Worm (Caenorhabditis elegans) whole organism, young adult: ENCODE data around the gene Y43F8C.15.
A peak's percentile ranks its signal among the peaks of the same experiment; 100 is the strongest.

Source experiments
- B0019.2 ChIP-seq: fragments of 200-800 bp; sonication (Bioruptor generic); conservative IDR thresholded peaks from 2 replicates; pipeline ENCODE4 v1.3.6; 2022; ENCODE audit warnings: missing genetic modification reagents, missing genetic modification characterization, missing compliant biosample characterization
- B0035.1 ChIP-seq: sonication (generic microtip); optimal IDR thresholded peaks from 2 replicates; lab custom pipeline; 2016; ENCODE audit warnings: missing genetic modification characterization, mild to moderate bottlenecking, missing compliant biosample characterization, missing genotype, missing genetic modification reagents
- B0336.3 ChIP-seq: fragments of 200-800 bp; sonication (Bioruptor generic); IDR thresholded peaks from 2 replicates; pipeline ENCODE4 v1.3.6; 2022; ENCODE audit warnings: missing genetic modification characterization, missing compliant biosample characterization
- C06A6.2 ChIP-seq: fragments of 200-800 bp; sonication (Bioruptor generic); conservative IDR thresholded peaks from 2 replicates; pipeline ENCODE4 v1.3.6; 2022; ENCODE audit warnings: missing genetic modification characterization, missing compliant biosample characterization
- C17E4.6 ChIP-seq: fragments of 200-800 bp; sonication (Bioruptor generic); IDR thresholded peaks from 2 replicates; pipeline ENCODE4 v1.3.6; 2022; ENCODE audit warnings: missing genetic modification reagents, missing genetic modification characterization, missing compliant biosample characterization
- F33H1.4 ChIP-seq: fragments of 200-800 bp; sonication (Bioruptor generic); IDR thresholded peaks from 2 replicates; pipeline ENCODE4 v1.3.6; 2022; ENCODE audit warnings: missing genetic modification reagents, missing genetic modification characterization, missing compliant biosample characterization
- F37B4.10 ChIP-seq: fragments of 200-800 bp; sonication (Bioruptor generic); IDR thresholded peaks from 2 replicates; pipeline ENCODE4 v1.3.6; 2022; ENCODE audit warnings: missing genetic modification characterization, missing compliant biosample characterization
- F39B2.1 ChIP-seq: fragments of 200-800 bp; sonication (Bioruptor generic); IDR thresholded peaks from 2 replicates; pipeline ENCODE4 v1.3.6; 2022; ENCODE audit warnings: missing genetic modification reagents, missing genetic modification characterization, missing compliant biosample characterization
- F57C9.4 ChIP-seq: sonication (generic microtip); optimal IDR thresholded peaks from 2 replicates; lab custom pipeline; 2017; ENCODE audit warnings: mild to moderate bottlenecking, missing genetic modification characterization, missing compliant biosample characterization
- T07F8.4 ChIP-seq: sonication (generic microtip); optimal IDR thresholded peaks from 2 replicates; lab custom pipeline; 2016; ENCODE audit warnings: mild to moderate bottlenecking, missing genetic modification characterization, moderate library complexity, missing compliant biosample characterization
- Y53F4B.3 ChIP-seq: fragments of 200-800 bp; sonication (Bioruptor generic); IDR thresholded peaks from 2 replicates; pipeline ENCODE4 v1.3.6; 2022; ENCODE audit warnings: missing genetic modification reagents, missing genetic modification characterization, missing compliant biosample characterization
- Y67H2A.10 ChIP-seq: fragments of 200-800 bp; sonication (Bioruptor generic); conservative IDR thresholded peaks from 2 replicates; pipeline ENCODE4 v1.3.6; 2022; ENCODE audit warnings: missing genetic modification reagents, missing genetic modification characterization, missing compliant biosample characterization
- Y95B8A.8 ChIP-seq: fragments of 200-800 bp; sonication (Bioruptor generic); IDR thresholded peaks from 2 replicates; pipeline ENCODE4 v1.3.6; 2022; ENCODE audit warnings: missing genetic modification reagents, missing genetic modification characterization, missing compliant biosample characterization
- akir-1 ChIP-seq: fragments of 200-800 bp; sonication (Bioruptor generic); optimal IDR thresholded peaks from 2 replicates; lab custom pipeline; 2018; ENCODE audit warnings: mild to moderate bottlenecking, missing genetic modification characterization, moderate library complexity, missing compliant biosample characterization
- ama-1 ChIP-seq, 3 experiments: fragments of 150-350 bp in 1 of 3; sonication (generic microtip) in 2 of 3; optimal IDR thresholded peaks; 2 replicates each; lab custom pipeline; 2014 to 2018; ENCODE audit warnings: missing biosample characterization in 2 of 3, missing genetic modification characterization in 2 of 3, missing genetic modification reagents in 2 of 3
- aptf-3 ChIP-seq: fragments of 200-800 bp; sonication (Bioruptor generic); IDR thresholded peaks from 2 replicates; pipeline ENCODE4 v1.3.6; 2022; ENCODE audit warnings: missing genetic modification characterization, missing compliant biosample characterization
- atf-7 ChIP-seq: sonication (generic microtip); optimal IDR thresholded peaks from 2 replicates; lab custom pipeline; 2017; ENCODE audit warnings: mild to moderate bottlenecking, missing genetic modification characterization, missing compliant biosample characterization
- attf-3 ChIP-seq: fragments of 200-800 bp; sonication (Bioruptor generic); conservative IDR thresholded peaks from 2 replicates; pipeline ENCODE4 v1.3.6; 2022; ENCODE audit warnings: missing genetic modification reagents, missing genetic modification characterization, missing compliant biosample characterization
- bed-2 ChIP-seq: fragments of 200-800 bp; sonication (Bioruptor generic); IDR thresholded peaks from 2 replicates; pipeline ENCODE4 v1.3.6; 2022; ENCODE audit warnings: missing genetic modification reagents, missing genetic modification characterization, missing compliant biosample characterization
- cebp-2 ChIP-seq: fragments of 200-800 bp; sonication (Bioruptor generic); IDR thresholded peaks from 2 replicates; pipeline ENCODE4 v1.3.6; 2022; ENCODE audit warnings: missing genetic modification characterization, missing compliant biosample characterization
- ceh-40 ChIP-seq: fragments of 200-800 bp; sonication (Bioruptor generic); IDR thresholded peaks from 2 replicates; pipeline ENCODE4 v1.3.6; 2022; ENCODE audit warnings: missing genetic modification characterization, missing compliant biosample characterization
- ceh-58 ChIP-seq: fragments of 200-800 bp; sonication (Bioruptor generic); IDR thresholded peaks from 2 replicates; pipeline ENCODE4 v1.3.6; 2022; ENCODE audit warnings: missing genetic modification characterization, missing compliant biosample characterization
- chd-7 ChIP-seq: sonication (generic microtip); optimal IDR thresholded peaks from 2 replicates; lab custom pipeline; 2016; ENCODE audit warnings: mild to moderate bottlenecking, missing genetic modification characterization, moderate library complexity, missing compliant biosample characterization
- efl-1 ChIP-seq: fragments of 150-350 bp; optimal IDR thresholded peaks from 2 replicates; lab custom pipeline; 2014; ENCODE audit warnings: missing biosample characterization, missing genetic modification reagents, missing genetic modification characterization
- egrh-3 ChIP-seq: fragments of 200-800 bp; sonication (Bioruptor generic); IDR thresholded peaks from 2 replicates; pipeline ENCODE4 v1.3.6; 2022; ENCODE audit warnings: missing genetic modification reagents, missing genetic modification characterization, missing compliant biosample characterization
- ekl-4 ChIP-seq: fragments of 200-800 bp; sonication (Bioruptor generic); IDR thresholded peaks from 2 replicates; pipeline ENCODE4 v1.3.6; 2022; ENCODE audit warnings: missing genetic modification reagents, missing genetic modification characterization, missing compliant biosample characterization
- hlh-26 ChIP-seq: fragments of 200-800 bp; sonication (Bioruptor generic); conservative IDR thresholded peaks from 2 replicates; pipeline ENCODE4 v1.3.6; 2022; ENCODE audit warnings: missing genetic modification reagents, missing genetic modification characterization, missing compliant biosample characterization
- hsf-1 ChIP-seq: fragments of 200-800 bp; sonication (Bioruptor generic); IDR thresholded peaks from 2 replicates; pipeline ENCODE4 v1.3.6; 2022; ENCODE audit warnings: missing genetic modification reagents, missing genetic modification characterization, missing compliant biosample characterization
- let-526 ChIP-seq: fragments of 200-800 bp; sonication (Bioruptor generic); IDR thresholded peaks from 2 replicates; pipeline ENCODE4 v1.3.6; 2022; ENCODE audit warnings: missing genetic modification reagents, missing genetic modification characterization, missing compliant biosample characterization
- lin-26 ChIP-seq: fragments of 200-800 bp; sonication (Bioruptor generic); IDR thresholded peaks from 2 replicates; pipeline ENCODE4 v1.3.6; 2022; ENCODE audit warnings: missing genetic modification reagents, missing genetic modification characterization, missing compliant biosample characterization
- lin-35 ChIP-seq, 3 experiments: fragments of 150-350 bp in 2 of 3; sonication (generic microtip) in 1 of 3; optimal IDR thresholded peaks; 2 replicates each; lab custom pipeline; 2014 to 2018; ENCODE audit warnings: missing biosample characterization in 3 of 3, missing genetic modification characterization in 3 of 3, missing genetic modification reagents in 3 of 3
- lin-40 ChIP-seq: sonication (generic microtip); optimal IDR thresholded peaks from 2 replicates; lab custom pipeline; 2016; ENCODE audit warnings: missing genetic modification characterization, mild to moderate bottlenecking, missing compliant biosample characterization, missing genotype, missing genetic modification reagents
- lsl-1 ChIP-seq: fragments of 200-800 bp; sonication (Bioruptor generic); optimal IDR thresholded peaks from 2 replicates; lab custom pipeline; 2018; ENCODE audit warnings: mild to moderate bottlenecking, missing genetic modification characterization, moderate library complexity, missing compliant biosample characterization
- lsy-27 ChIP-seq: sonication (generic microtip); optimal IDR thresholded peaks from 2 replicates; lab custom pipeline; 2017; ENCODE audit warnings: missing genetic modification characterization, mild to moderate bottlenecking, missing compliant biosample characterization, antibody characterized with exemption, missing genotype, borderline replicate concordance; ENCODE audit not compliant: insufficient read depth
- mes-4 ChIP-seq: sonication (generic microtip); optimal IDR thresholded peaks from 2 replicates; lab custom pipeline; 2016; ENCODE audit warnings: missing genotype, missing genetic modification characterization, missing compliant biosample characterization
- nfya-2 ChIP-seq: fragments of 200-800 bp; sonication (Bioruptor generic); IDR thresholded peaks from 2 replicates; pipeline ENCODE4 v1.3.6; 2022; ENCODE audit warnings: missing genetic modification reagents, missing genetic modification characterization, missing compliant biosample characterization
- nhr-120 ChIP-seq: fragments of 200-800 bp; sonication (Bioruptor generic); IDR thresholded peaks from 2 replicates; pipeline ENCODE4 v1.3.6; 2022; ENCODE audit warnings: missing genetic modification characterization, missing compliant biosample characterization
- pbrm-1 ChIP-seq: fragments of 200-800 bp; sonication (Bioruptor generic); IDR thresholded peaks from 2 replicates; pipeline ENCODE4 v1.3.6; 2022; ENCODE audit warnings: missing genetic modification reagents, missing genetic modification characterization, missing compliant biosample characterization
- rcor-1 ChIP-seq: fragments of 200-800 bp; sonication (Bioruptor generic); IDR thresholded peaks from 2 replicates; pipeline ENCODE4 v1.3.6; 2022; ENCODE audit warnings: missing genetic modification reagents, missing genetic modification characterization, missing compliant biosample characterization
- rec-8 ChIP-seq, 2 experiments: sonication (generic microtip); optimal IDR thresholded peaks; 2 replicates each; lab custom pipeline; 2016; ENCODE audit warnings: mild to moderate bottlenecking in 2 of 2, missing genetic modification characterization in 2 of 2, missing genetic modification reagents in 2 of 2, missing genotype in 2 of 2, missing biosample characterization in 1 of 2, missing compliant biosample characterization in 1 of 2, moderate library complexity in 1 of 2
- snpc-1.1 ChIP-seq: sonication (generic microtip); optimal IDR thresholded peaks from 2 replicates; lab custom pipeline; 2017; ENCODE audit warnings: missing genetic modification characterization, mild to moderate bottlenecking, missing compliant biosample characterization, antibody characterized with exemption, moderate library complexity, missing genotype, missing genetic modification reagents; ENCODE audit not compliant: insufficient read depth
- snpc-3.4 ChIP-seq: sonication (generic microtip); optimal IDR thresholded peaks from 2 replicates; lab custom pipeline; 2017; ENCODE audit warnings: missing genetic modification characterization, mild to moderate bottlenecking, missing compliant biosample characterization, antibody characterized with exemption, moderate library complexity, missing genotype, missing genetic modification reagents
- zfh-2 ChIP-seq: fragments of 200-800 bp; sonication (Bioruptor generic); conservative IDR thresholded peaks from 2 replicates; pipeline ENCODE4 v1.3.6; 2022; ENCODE audit warnings: missing genetic modification reagents, missing genetic modification characterization, missing compliant biosample characterization
- ztf-3 ChIP-seq: fragments of 200-800 bp; sonication (Bioruptor generic); optimal IDR thresholded peaks from 2 replicates; lab custom pipeline; 2018; ENCODE audit warnings: mild to moderate bottlenecking, missing genetic modification characterization, missing compliant biosample characterization
- ztf-6 ChIP-seq: fragments of 200-800 bp; sonication (Bioruptor generic); IDR thresholded peaks from 2 replicates; pipeline ENCODE4 v1.3.6; 2022; ENCODE audit warnings: missing genetic modification reagents, missing genetic modification characterization, missing compliant biosample characterization

Gene Y43F8C.15

DNA sequence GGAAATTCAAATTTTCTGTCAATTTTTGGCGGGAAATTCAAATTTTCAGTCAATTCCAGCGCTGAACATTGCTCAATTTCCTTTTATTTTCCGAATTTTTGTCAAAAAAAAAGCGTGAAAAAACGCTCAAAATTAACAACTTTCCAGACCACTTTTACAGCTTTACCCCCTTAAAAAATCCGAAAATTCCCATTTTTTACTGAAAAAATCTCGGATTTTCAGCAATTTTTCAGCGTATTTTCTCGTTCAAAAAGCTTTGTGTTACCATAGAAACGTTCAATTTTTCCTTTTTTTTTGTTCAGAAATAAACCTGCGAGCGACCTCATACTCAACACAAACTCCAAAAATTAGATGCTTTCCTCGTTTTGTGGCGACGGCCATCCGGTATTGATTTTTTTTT lies 35.9 kb downstream of the Y43F8C.15 start, which contains the start of gene mrp-7 (continued):
- no peak for TF ChIP-seq ceh-58

DNA sequence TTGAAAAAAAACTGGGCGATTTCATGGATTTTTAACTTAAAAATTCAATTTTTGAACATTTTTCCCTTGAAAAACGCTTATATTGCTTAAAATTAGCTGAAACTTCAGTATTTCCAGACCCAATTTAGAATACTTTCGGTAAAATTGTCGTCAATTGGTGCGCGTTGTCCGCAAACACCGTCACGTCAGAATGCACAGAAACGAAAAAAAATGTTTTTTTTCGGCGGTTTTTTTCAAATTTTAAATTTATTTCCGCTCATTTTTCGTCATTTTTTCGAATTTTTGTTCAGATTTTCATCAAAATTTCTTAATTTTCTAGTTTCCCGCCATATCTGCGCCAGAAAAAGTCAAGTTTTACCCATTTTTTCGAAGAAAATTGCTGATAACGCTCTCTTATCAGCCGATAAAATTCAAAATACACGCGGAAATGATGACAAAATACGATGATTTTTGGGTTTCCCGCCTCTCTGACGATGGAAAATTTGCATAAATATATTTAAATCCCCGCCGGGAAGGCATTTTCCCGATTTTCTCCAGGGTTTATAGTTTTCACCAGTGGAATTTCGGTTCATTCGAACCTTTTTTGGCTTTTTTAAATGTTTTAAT lies 37.0 kb downstream of the Y43F8C.15 start:
- TF ChIP-seq C06A6.2 (GFP tag; lab: Robert Waterston, UW) (no peak), T07F8.4 (tag; lab: Kevin White, UChicago) (no peak), B0035.1 (no peak), atf-7 (tag; lab: Kevin White, UChicago) (no peak), attf-3 (no peak), efl-1 (GFP tag; lab: Kevin White, UChicago) (peak; percentile 84), nhr-120 (GFP tag; lab: Robert Waterston, UW) (no peak), snpc-1.1 (tag; lab: Kevin White, UChicago) (no peak), B0019.2 (no peak), F33H1.4 (GFP tag; lab: Robert Waterston, UW) (peak; percentile 29; the same call in 1 of the 2 replicates), ekl-4 (GFP tag; lab: Robert Waterston, UW) (no peak), pbrm-1 (GFP tag; lab: Robert Waterston, UW) (no peak), akir-1 (GFP tag; lab: Kevin White, UChicago) (no peak), lin-40 (no peak), zfh-2 (no peak), C17E4.6 (no peak), lsy-27 (tag; lab: Kevin White, UChicago) (no peak), ztf-6 (GFP tag; lab: Robert Waterston, UW) (no peak), egrh-3 (GFP tag; lab: Robert Waterston, UW) (no peak), aptf-3 (GFP tag; lab: Robert Waterston, UW) (no peak), Y95B8A.8 (GFP tag; lab: Robert Waterston, UW) (no peak), hlh-26 (no peak), nfya-2 (GFP tag; lab: Robert Waterston, UW) (no peak), hsf-1 (GFP tag; lab: Robert Waterston, UW) (no peak), mes-4 (no peak), cebp-2 (no peak), lin-35 (GFP tag; optimal IDR thresholded peaks at IDR 0.05; lab: Kevin White, UChicago) (no peak), B0336.3 (GFP tag; lab: Robert Waterston, UW) (no peak), ama-1 (optimal IDR thresholded peaks at IDR 0.05; lab: Kevin White, UChicago) (no peak), ama-1 (GFP tag; optimal IDR thresholded peaks at IDR 0.05; lab: Kevin White, UChicago) (no peak), let-526 (no peak), ztf-3 (GFP tag; lab: Kevin White, UChicago) (no peak), ceh-40 (GFP tag; lab: Robert Waterston, UW) (no peak), F57C9.4 (tag; lab: Kevin White, UChicago) (no peak), snpc-3.4 (tag; lab: Kevin White, UChicago) (peak; percentile 13), rec-8 (tag; optimal IDR thresholded peaks at IDR 0.05; lab: Kevin White, UChicago) (no peak), F37B4.10 (GFP tag; lab: Robert Waterston, UW) (no peak), Y53F4B.3 (GFP tag; lab: Robert Waterston, UW) (no peak), lin-26 (GFP tag; lab: Robert Waterston, UW) (no peak), Y67H2A.10 (GFP tag; lab: Robert Waterston, UW) (no peak), chd-7 (tag; lab: Kevin White, UChicago) (no peak), rcor-1 (no peak), bed-2 (GFP tag; lab: Robert Waterston, UW) (no peak), F39B2.1 (GFP tag; lab: Robert Waterston, UW) (no peak), lsl-1 (GFP tag; lab: Kevin White, UChicago) (peak; percentile 56)
